Fruit fly (Drosophila melanogaster): Measurements from ENCODE around the gene CG6012.

Gene CG6012

dm6 chr2L:16819714-16820113, 41.6 kb downstream of the CG6012 start:
- no peak for TF ChIP-seq tj (GFP tag; optimal IDR thresholded peaks at IDR 0.05)
- peak; percentile 32 for TF ChIP-seq pad (GFP tag; optimal IDR thresholded peaks at IDR 0.05)
- TF ChIP-seq Clk (GFP tag; optimal IDR thresholded peaks at IDR 0.05): no peak
- TF ChIP-seq Hr96 (GFP tag; optimal IDR thresholded peaks at IDR 0.05): no peak
- TF ChIP-seq bab1 (GFP tag; optimal IDR thresholded peaks at IDR 0.05): peak; percentile 23
- TF ChIP-seq cnc (optimal IDR thresholded peaks at IDR 0.05): no peak
- TF ChIP-seq CG7101 (tag; optimal IDR thresholded peaks at IDR 0.05): peak; percentile 50
- TF ChIP-seq CG14711 (tag; optimal IDR thresholded peaks at IDR 0.05): peak; percentile 33
- no peak for TF ChIP-seq CG1620 (GFP tag; optimal IDR thresholded peaks at IDR 0.05)
- peak; percentile 20 for TF ChIP-seq ovo (GFP tag; optimal IDR thresholded peaks at IDR 0.05)
- TF ChIP-seq toe (GFP tag; optimal IDR thresholded peaks at IDR 0.05): peak; percentile 1
- peak; percentile 31 for TF ChIP-seq CG5204 (GFP tag; optimal IDR thresholded peaks at IDR 0.05)
- peak; percentile 76 for TF ChIP-seq CG7045 (GFP tag; optimal IDR thresholded peaks at IDR 0.05)
- peak; percentile 92 for TF ChIP-seq kay (GFP tag; ENCODE audit: borderline replicate concordance)
- TF ChIP-seq CG11617 (GFP tag; optimal IDR thresholded peaks at IDR 0.05): peak; percentile 54
- TF ChIP-seq Mnt (GFP tag; optimal IDR thresholded peaks at IDR 0.05): no peak
- TF ChIP-seq CG33017 (tag; optimal IDR thresholded peaks at IDR 0.05): peak; percentile 82
- TF ChIP-seq cic (GFP tag; optimal IDR thresholded peaks at IDR 0.05): peak; percentile 78
- TF ChIP-seq CG12768 (GFP tag; optimal IDR thresholded peaks at IDR 0.05): peak; percentile 59
- no peak for TF ChIP-seq Crg-1 (GFP tag; optimal IDR thresholded peaks at IDR 0.05)

dm6 chr2L:16818335-16818973, 42.8 kb downstream of the CG6012 start:
- TF ChIP-seq Hr96 (GFP tag; optimal IDR thresholded peaks at IDR 0.05) (no peak), CG11617 (GFP tag; optimal IDR thresholded peaks at IDR 0.05) (no peak), bab1 (GFP tag; optimal IDR thresholded peaks at IDR 0.05) (no peak), pad (GFP tag; optimal IDR thresholded peaks at IDR 0.05) (no peak), cnc (optimal IDR thresholded peaks at IDR 0.05) (peak in 1 of 2 experiments; percentile 91), CG12768 (GFP tag; optimal IDR thresholded peaks at IDR 0.05) (no peak), Mnt (GFP tag; optimal IDR thresholded peaks at IDR 0.05) (peak; percentile 1), CG7045 (GFP tag; optimal IDR thresholded peaks at IDR 0.05) (peak; percentile 2), CG33017 (tag; optimal IDR thresholded peaks at IDR 0.05) (peak; percentile 23), CG14711 (tag; optimal IDR thresholded peaks at IDR 0.05) (peak; percentile 14), kay (GFP tag; ENCODE audit: borderline replicate concordance) (peak; percentile 46)

- TF ChIP-seq CG7101 (tag; optimal IDR thresholded peaks at IDR 0.05) (no peak), CG7045 (GFP tag; optimal IDR thresholded peaks at IDR 0.05) (no peak), CG1620 (GFP tag; optimal IDR thresholded peaks at IDR 0.05) (no peak), cnc (optimal IDR thresholded peaks at IDR 0.05) (no peak), Clk (GFP tag; optimal IDR thresholded peaks at IDR 0.05) (no peak), ovo (GFP tag; optimal IDR thresholded peaks at IDR 0.05) (no peak), Crg-1 (GFP tag; optimal IDR thresholded peaks at IDR 0.05) (no peak), Hr96 (GFP tag; optimal IDR thresholded peaks at IDR 0.05) (no peak), CG14711 (tag; optimal IDR thresholded peaks at IDR 0.05) (no peak), CG12768 (GFP tag; optimal IDR thresholded peaks at IDR 0.05) (no peak), kay (GFP tag; ENCODE audit: borderline replicate concordance) (no peak), pad (GFP tag; optimal IDR thresholded peaks at IDR 0.05) (no peak), tj (GFP tag; optimal IDR thresholded peaks at IDR 0.05) (no peak), toe (GFP tag; optimal IDR thresholded peaks at IDR 0.05) (no peak), CG5204 (GFP tag; optimal IDR thresholded peaks at IDR 0.05) (no peak)
These were observed 43.7 kb downstream of the CG6012 start for dm6 chr2L:16817421-16818101.

dm6 chr2L:16816750-16817087, 44.6 kb downstream of the CG6012 start:
- peak; percentile 31 for TF ChIP-seq tj (GFP tag; optimal IDR thresholded peaks at IDR 0.05)
- TF ChIP-seq ovo (GFP tag; optimal IDR thresholded peaks at IDR 0.05): no peak

- TF ChIP-seq CG12768 (GFP tag; optimal IDR thresholded peaks at IDR 0.05) (no peak), Mnt (GFP tag; optimal IDR thresholded peaks at IDR 0.05) (peak; percentile 79), bab1 (GFP tag; optimal IDR thresholded peaks at IDR 0.05) (peak; percentile 65), cic (GFP tag; optimal IDR thresholded peaks at IDR 0.05) (peak; percentile 1), CG11617 (GFP tag; optimal IDR thresholded peaks at IDR 0.05) (peak; percentile 27), CG33017 (tag; optimal IDR thresholded peaks at IDR 0.05) (peak; percentile 13), Hr96 (GFP tag; optimal IDR thresholded peaks at IDR 0.05) (peak; percentile 57), CG5204 (GFP tag; optimal IDR thresholded peaks at IDR 0.05) (peak; percentile 70), pad (GFP tag; optimal IDR thresholded peaks at IDR 0.05) (peak; percentile 64), cnc (optimal IDR thresholded peaks at IDR 0.05) (no peak), kay (GFP tag; ENCODE audit: borderline replicate concordance) (peak; percentile 92), ovo (GFP tag; optimal IDR thresholded peaks at IDR 0.05) (peak; percentile 25), CG7045 (GFP tag; optimal IDR thresholded peaks at IDR 0.05) (no peak), tj (GFP tag; optimal IDR thresholded peaks at IDR 0.05) (no peak), Clk (GFP tag; optimal IDR thresholded peaks at IDR 0.05) (no peak), CG14711 (tag; optimal IDR thresholded peaks at IDR 0.05) (peak; percentile 27), toe (GFP tag; optimal IDR thresholded peaks at IDR 0.05) (peak; percentile 28), CG1620 (GFP tag; optimal IDR thresholded peaks at IDR 0.05) (peak; percentile 35), Crg-1 (GFP tag; optimal IDR thresholded peaks at IDR 0.05) (no peak), CG7101 (tag; optimal IDR thresholded peaks at IDR 0.05) (peak; percentile 13)
These were observed 45.1 kb downstream of the CG6012 start, which contains the start of gene mdy for dm6 chr2L:16815989-16816749. Gene mdy, plus strand, starts transcription at chr2L:16816660.

Data from whole organism, adult.